Worm (Caenorhabditis elegans): ENCODE results near the gene frpr-14.

- TF ChIP-seq nhr-27 (tag; optimal IDR thresholded peaks at IDR 0.05) = no peak
- no peak for TF ChIP-seq F57C9.4 (tag; optimal IDR thresholded peaks at IDR 0.05)
- TF ChIP-seq snpc-4 (GFP tag; optimal IDR thresholded peaks at IDR 0.05) = no peak
- no peak for TF ChIP-seq snpc-4 (tag; optimal IDR thresholded peaks at IDR 0.05)
- no peak for TF ChIP-seq Y53F4B.3 (GFP tag; IDR thresholded peaks at IDR 0.05)
- TF ChIP-seq rcor-1 (GFP tag; IDR thresholded peaks at IDR 0.05) = no peak
- TF ChIP-seq efl-1 (GFP tag; optimal IDR thresholded peaks at IDR 0.05) = no peak
- no peak for TF ChIP-seq bed-1 (GFP tag; IDR thresholded peaks at IDR 0.05)
- TF ChIP-seq T07F8.4 (tag; optimal IDR thresholded peaks at IDR 0.05) = no peak
- no peak for TF ChIP-seq egl-18 (GFP tag; IDR thresholded peaks at IDR 0.05)
- TF ChIP-seq pbrm-1 (GFP tag; IDR thresholded peaks at IDR 0.05) = no peak
- TF ChIP-seq lsl-1 (GFP tag; optimal IDR thresholded peaks at IDR 0.05) = no peak
Measured at ce11 chrII:661696-662095, 10.9 kb downstream of the frpr-14 start, which contains the start of gene sri-45.
